Worm (Caenorhabditis elegans): Measurements from ENCODE around the gene mecr-1.

DNA sequence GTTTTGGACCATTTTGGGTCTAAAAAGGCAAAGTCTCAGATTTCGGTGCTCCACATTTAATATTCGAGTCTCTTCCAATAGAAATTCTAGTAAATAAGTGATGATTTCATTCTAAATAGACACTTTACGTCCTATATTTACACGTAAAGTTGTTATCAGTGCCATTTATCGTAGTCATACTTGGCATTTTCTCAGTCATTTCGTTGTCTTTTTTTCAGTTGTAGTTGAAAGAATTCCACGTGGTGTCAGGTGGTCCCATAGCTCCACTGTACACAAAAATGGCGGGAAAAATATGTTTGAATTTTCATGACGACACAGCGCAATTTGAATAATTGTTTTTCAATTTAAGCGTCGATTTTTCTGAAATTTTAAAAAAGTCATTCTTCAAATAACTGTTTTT, 3.3 kb upstream of the mecr-1 start:
- no peak for TF ChIP-seq snpc-4 (tag; optimal IDR thresholded peaks at IDR 0.05)
- peak; percentile 50 for TF ChIP-seq elt-2 (tag; optimal IDR thresholded peaks at IDR 0.05)
